Worm (Caenorhabditis elegans) whole organism, midembryonic: Measurements from ENCODE around the gene F52B10.3.

Experiments used
- T22C8.4 ChIP-seq: fragments of 200-800 bp; sonication (Bioruptor generic); IDR thresholded peaks from 2 replicates; pipeline ENCODE4 v1.3.6; 2022; ENCODE audit warnings: missing genetic modification characterization, missing compliant biosample characterization
- cog-1 ChIP-seq: sonication (generic microtip); optimal IDR thresholded peaks from 2 replicates; lab custom pipeline; 2016; ENCODE audit warnings: missing genetic modification characterization, missing compliant biosample characterization
- flt-1 ChIP-seq: fragments of 200-800 bp; sonication (Bioruptor generic); IDR thresholded peaks from 2 replicates; pipeline ENCODE4 v1.3.6; 2022; ENCODE audit warnings: missing genetic modification characterization, missing compliant biosample characterization
- klf-2 ChIP-seq: fragments of 200-800 bp; sonication (Bioruptor generic); conservative IDR thresholded peaks from 2 replicates; pipeline ENCODE4 v1.3.6; 2022; ENCODE audit warnings: missing genetic modification reagents, missing genetic modification characterization, missing compliant biosample characterization
- med-1 ChIP-seq: sonication (generic microtip); optimal IDR thresholded peaks from 2 replicates; lab custom pipeline; 2017; ENCODE audit warnings: missing genetic modification characterization, mild to moderate bottlenecking, missing compliant biosample characterization, antibody characterized with exemption, missing genetic modification reagents; ENCODE audit not compliant: insufficient read depth
- ref-1 ChIP-seq: fragments of 200-800 bp; sonication (Bioruptor generic); conservative IDR thresholded peaks from 2 replicates; pipeline ENCODE4 v1.3.6; 2022; ENCODE audit warnings: missing genetic modification reagents, missing genetic modification characterization, missing compliant biosample characterization
- tab-1 ChIP-seq: fragments of 200-800 bp; sonication (Bioruptor generic); IDR thresholded peaks from 2 replicates; pipeline ENCODE4 v1.3.6; 2022; ENCODE audit warnings: missing genetic modification characterization, missing compliant biosample characterization
- ztf-23 ChIP-seq: fragments of 200-800 bp; sonication (Bioruptor generic); IDR thresholded peaks from 2 replicates; pipeline ENCODE4 v1.3.6; 2022; ENCODE audit warnings: missing genetic modification reagents, missing genetic modification characterization, missing compliant biosample characterization
- ztf-29 ChIP-seq: fragments of 200-800 bp; sonication (Bioruptor generic); IDR thresholded peaks from 2 replicates; pipeline ENCODE4 v1.3.6; 2022; ENCODE audit warnings: missing genetic modification reagents, missing genetic modification characterization, missing compliant biosample characterization

F52B10.3 gene

DNA sequence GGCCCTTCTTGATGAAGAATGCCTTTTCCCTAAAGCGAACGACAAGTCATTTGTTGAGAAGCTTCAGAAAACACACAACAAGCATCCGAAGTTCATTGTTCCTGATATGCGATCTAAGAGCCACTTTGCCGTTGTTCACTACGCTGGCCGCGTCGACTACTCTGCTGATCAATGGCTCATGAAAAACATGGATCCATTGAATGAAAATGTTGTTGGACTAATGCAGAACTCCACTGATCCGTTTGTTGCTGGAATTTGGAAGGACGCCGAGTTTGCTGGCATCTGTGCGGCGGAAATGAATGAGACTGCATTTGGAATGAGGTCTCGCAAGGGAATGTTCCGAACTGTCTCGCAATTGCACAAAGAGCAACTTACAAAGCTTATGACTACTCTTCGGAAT, 14.5 kb upstream of the F52B10.3 start:
- no peak for TF ChIP-seq klf-2 (GFP tag; lab: Robert Waterston, UW)
- no peak for TF ChIP-seq ztf-23
- no peak for TF ChIP-seq T22C8.4 (GFP tag; lab: Robert Waterston, UW)
- no peak for TF ChIP-seq tab-1 (GFP tag; lab: Robert Waterston, UW)
- no peak for TF ChIP-seq ztf-29 (GFP tag; lab: Robert Waterston, UW)
- TF ChIP-seq flt-1 (GFP tag; lab: Robert Waterston, UW) = no peak
- no peak for TF ChIP-seq med-1
- no peak for TF ChIP-seq ref-1 (GFP tag; lab: Robert Waterston, UW)
- TF ChIP-seq cog-1 (tag; lab: Kevin White, UChicago) = no peak

- TF ChIP-seq klf-2 (GFP tag; lab: Robert Waterston, UW) (no peak), flt-1 (GFP tag; lab: Robert Waterston, UW) (no peak), tab-1 (GFP tag; lab: Robert Waterston, UW) (no peak), ztf-23 (no peak), T22C8.4 (GFP tag; lab: Robert Waterston, UW) (no peak)
Observed at ce11 chrX:2909227-2909626, 11.1 kb upstream of the F52B10.3 start, which contains the start of gene nmy-1. nmy-1 (plus strand) TSS chrX:2909527.

- no peak for TF ChIP-seq cog-1 (tag; lab: Kevin White, UChicago)
- TF ChIP-seq klf-2 (GFP tag; lab: Robert Waterston, UW) = no peak
- no peak for TF ChIP-seq med-1
- TF ChIP-seq T22C8.4 (GFP tag; lab: Robert Waterston, UW) = no peak
- TF ChIP-seq tab-1 (GFP tag; lab: Robert Waterston, UW) = no peak
- no peak for TF ChIP-seq ref-1 (GFP tag; lab: Robert Waterston, UW)
- TF ChIP-seq ztf-23 = no peak
- TF ChIP-seq flt-1 (GFP tag; lab: Robert Waterston, UW) = no peak
- TF ChIP-seq ztf-29 (GFP tag; lab: Robert Waterston, UW) = no peak
Observed at ce11 chrX:2907296-2907873, 9.2 kb upstream of the F52B10.3 start.

DNA sequence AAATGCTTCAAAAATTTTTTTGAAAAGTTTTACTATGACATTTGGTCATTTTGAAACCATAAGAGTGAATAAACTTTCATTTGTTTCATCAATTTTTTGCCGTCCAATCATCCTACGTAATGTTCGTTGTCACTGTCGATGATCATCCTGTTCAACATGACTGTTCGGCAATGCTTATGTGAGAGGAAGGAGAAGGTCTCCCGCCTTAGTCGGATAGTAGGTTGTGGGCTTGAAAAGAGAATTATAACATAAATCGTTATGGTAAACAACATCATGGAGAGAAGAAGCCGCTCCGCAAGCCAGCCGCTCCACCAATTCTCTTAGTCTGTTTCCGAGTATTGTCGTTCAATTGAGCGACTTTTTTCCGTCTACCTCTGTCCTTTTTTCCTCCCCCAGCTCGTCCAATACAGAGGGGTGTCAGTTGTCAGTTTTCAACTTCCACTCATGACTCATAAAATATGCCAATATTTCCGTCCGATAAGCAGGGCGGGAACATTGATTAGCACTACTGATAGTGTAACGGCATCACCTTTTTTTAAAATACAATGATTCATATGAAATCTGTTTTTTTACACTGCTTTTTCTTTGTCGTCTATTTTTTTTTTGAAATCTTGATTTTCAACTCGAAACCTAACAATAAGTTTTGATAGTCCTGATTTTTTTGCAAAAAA, 8.0 kb upstream of the F52B10.3 start:
- TF ChIP-seq med-1 = no peak
- TF ChIP-seq ref-1 (GFP tag; lab: Robert Waterston, UW) = no peak
- no peak for TF ChIP-seq tab-1 (GFP tag; lab: Robert Waterston, UW)
- no peak for TF ChIP-seq T22C8.4 (GFP tag; lab: Robert Waterston, UW)
- TF ChIP-seq cog-1 (tag; lab: Kevin White, UChicago) = no peak
- no peak for TF ChIP-seq ztf-23
- TF ChIP-seq flt-1 (GFP tag; lab: Robert Waterston, UW) = no peak
- no peak for TF ChIP-seq klf-2 (GFP tag; lab: Robert Waterston, UW)
- no peak for TF ChIP-seq ztf-29 (GFP tag; lab: Robert Waterston, UW)

ce11 chrX:2903715-2904419, 5.7 kb upstream of the F52B10.3 start:
- TF ChIP-seq ztf-23 = no peak
- no peak for TF ChIP-seq med-1
- no peak for TF ChIP-seq T22C8.4 (GFP tag; lab: Robert Waterston, UW)
- no peak for TF ChIP-seq flt-1 (GFP tag; lab: Robert Waterston, UW)
- TF ChIP-seq ztf-29 (GFP tag; lab: Robert Waterston, UW) = no peak
- TF ChIP-seq ref-1 (GFP tag; lab: Robert Waterston, UW) = no peak
- no peak for TF ChIP-seq cog-1 (tag; lab: Kevin White, UChicago)
- TF ChIP-seq klf-2 (GFP tag; lab: Robert Waterston, UW) = no peak
- no peak for TF ChIP-seq tab-1 (GFP tag; lab: Robert Waterston, UW)

DNA sequence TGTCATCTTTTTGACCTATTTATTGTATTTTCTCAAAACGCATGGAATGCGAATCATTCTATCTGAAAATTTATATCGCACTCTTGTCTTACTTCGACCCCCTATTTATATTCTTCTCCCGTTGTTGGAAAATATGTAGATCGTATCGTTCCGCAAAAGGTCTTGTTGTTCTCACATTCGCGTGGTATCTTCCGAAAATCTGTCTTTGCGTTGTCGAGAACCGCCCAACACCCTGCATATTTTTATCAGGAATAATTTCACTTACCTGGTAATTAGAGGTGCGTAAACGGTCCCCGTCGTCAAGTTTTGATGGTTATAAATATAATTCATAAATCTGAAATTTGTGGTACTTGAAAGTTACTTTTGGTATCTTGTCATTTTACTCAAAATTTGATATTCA, 4.7 kb upstream of the F52B10.3 start:
- TF ChIP-seq ztf-23 = no peak
- TF ChIP-seq ref-1 (GFP tag; lab: Robert Waterston, UW) = no peak
- no peak for TF ChIP-seq T22C8.4 (GFP tag; lab: Robert Waterston, UW)
- no peak for TF ChIP-seq klf-2 (GFP tag; lab: Robert Waterston, UW)
- no peak for TF ChIP-seq flt-1 (GFP tag; lab: Robert Waterston, UW)
- TF ChIP-seq cog-1 (tag; lab: Kevin White, UChicago) = no peak
- no peak for TF ChIP-seq med-1
- TF ChIP-seq tab-1 (GFP tag; lab: Robert Waterston, UW) = no peak
- TF ChIP-seq ztf-29 (GFP tag; lab: Robert Waterston, UW) = no peak

DNA sequence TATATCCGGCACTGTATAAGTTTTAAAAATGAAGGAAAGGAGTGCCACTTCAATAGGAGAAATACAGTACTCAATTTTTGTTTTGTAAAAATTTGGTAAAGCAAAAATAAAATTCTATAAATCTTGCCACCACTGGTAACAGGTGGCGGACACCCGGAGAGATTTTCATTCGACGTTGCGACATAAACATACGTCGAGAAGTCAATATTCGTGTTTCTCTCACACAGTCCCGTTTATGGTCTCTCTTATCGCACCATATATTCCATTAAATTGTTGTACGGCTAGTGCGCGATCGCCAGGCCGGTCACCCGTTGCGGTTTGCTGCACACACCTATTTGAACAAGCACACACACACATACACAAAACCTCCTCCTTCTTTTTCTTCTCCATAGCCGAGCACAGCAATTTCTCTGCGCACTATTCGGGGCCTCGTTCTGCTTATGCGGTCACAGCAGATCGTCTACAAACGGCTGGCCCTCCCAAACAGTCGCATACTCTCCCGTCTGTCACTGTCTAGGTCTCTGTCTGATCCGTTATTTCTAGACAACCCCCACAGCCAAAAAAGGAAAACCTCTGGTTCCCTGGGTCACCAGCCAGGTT, 2.8 kb upstream of the F52B10.3 start:
- TF ChIP-seq ztf-23 (0 out of 2 replicates have a peak, but pooled peaks have one; percentile 14), cog-1 (tag; lab: Kevin White, UChicago) (peak; percentile 24), med-1 (no peak), tab-1 (GFP tag; lab: Robert Waterston, UW) (0 out of 2 replicates have a peak, but pooled peaks have one; percentile 16), ztf-29 (GFP tag; lab: Robert Waterston, UW) (peak; percentile 63; the same call in 1 of the 2 replicates), klf-2 (GFP tag; lab: Robert Waterston, UW) (no peak)

- TF ChIP-seq T22C8.4 (GFP tag; lab: Robert Waterston, UW) = no peak
- no peak for TF ChIP-seq med-1
- no peak for TF ChIP-seq ref-1 (GFP tag; lab: Robert Waterston, UW)
- no peak for TF ChIP-seq ztf-23
- TF ChIP-seq ztf-29 (GFP tag; lab: Robert Waterston, UW) = no peak
- no peak for TF ChIP-seq cog-1 (tag; lab: Kevin White, UChicago)
- no peak for TF ChIP-seq tab-1 (GFP tag; lab: Robert Waterston, UW)
- no peak for TF ChIP-seq klf-2 (GFP tag; lab: Robert Waterston, UW)
- TF ChIP-seq flt-1 (GFP tag; lab: Robert Waterston, UW) = no peak
Observed at ce11 chrX:2895646-2896045, 2.5 kb downstream of the F52B10.3 start.
